Worm (Caenorhabditis elegans) whole organism, late embryonic: Measurements from ENCODE around the gene let-754.
A peak's percentile ranks its signal among the peaks of the same experiment; 100 is the strongest.

ENCODE experiments used
- C08G9.2 ChIP-seq: sonication (generic microtip); optimal IDR thresholded peaks from 2 replicates; lab custom pipeline; 2016; ENCODE audit warnings: mild to moderate bottlenecking, missing genetic modification characterization, moderate library complexity, missing compliant biosample characterization
- C38D4.7 ChIP-seq: fragments of 200-800 bp; sonication (Bioruptor generic); optimal IDR thresholded peaks from 2 replicates; lab custom pipeline; 2018; ENCODE audit warnings: mild to moderate bottlenecking, missing genetic modification characterization, moderate library complexity, missing compliant biosample characterization
- F13H6.1 ChIP-seq: sonication (generic microtip); optimal IDR thresholded peaks from 2 replicates; lab custom pipeline; 2016; ENCODE audit warnings: missing genetic modification characterization, missing compliant biosample characterization
- T23F11.4 ChIP-seq: fragments of 200-800 bp; sonication (Bioruptor generic); optimal IDR thresholded peaks from 2 replicates; lab custom pipeline; 2018; ENCODE audit warnings: mild to moderate bottlenecking, missing genetic modification characterization, missing compliant biosample characterization
- ahr-1 ChIP-seq: sonication (generic microtip); optimal IDR thresholded peaks from 2 replicates; lab custom pipeline; 2016; ENCODE audit warnings: missing genetic modification characterization, missing compliant biosample characterization
- ceh-14 ChIP-seq: sonication (generic microtip); optimal IDR thresholded peaks from 2 replicates; lab custom pipeline; 2016; ENCODE audit warnings: missing genotype, missing genetic modification characterization, missing compliant biosample characterization
- ceh-22 ChIP-seq: sonication (generic microtip); optimal IDR thresholded peaks from 2 replicates; lab custom pipeline; 2017; ENCODE audit warnings: missing biosample characterization, missing genetic modification characterization
- ceh-24 ChIP-seq: sonication (generic microtip); optimal IDR thresholded peaks from 2 replicates; lab custom pipeline; 2016; ENCODE audit warnings: mild to moderate bottlenecking, missing genetic modification characterization, missing compliant biosample characterization
- ceh-30 ChIP-seq: fragments of 150-350 bp; optimal IDR thresholded peaks from 2 replicates; lab custom pipeline; 2014; ENCODE audit warnings: missing biosample characterization, missing genetic modification characterization
- ceh-34 ChIP-seq: sonication (generic microtip); optimal IDR thresholded peaks from 2 replicates; lab custom pipeline; 2016; ENCODE audit warnings: mild to moderate bottlenecking, missing genetic modification characterization, missing compliant biosample characterization
- che-1 ChIP-seq: sonication (generic microtip); optimal IDR thresholded peaks from 2 replicates; lab custom pipeline; 2016; ENCODE audit warnings: mild to moderate bottlenecking, missing genetic modification characterization, missing compliant biosample characterization
- dmd-4 ChIP-seq: sonication (generic microtip); optimal IDR thresholded peaks from 2 replicates; lab custom pipeline; 2016; ENCODE audit warnings: borderline replicate concordance, missing genetic modification characterization, missing compliant biosample characterization
- elt-2 ChIP-seq: sonication (generic microtip); optimal IDR thresholded peaks from 2 replicates; lab custom pipeline; 2016; ENCODE audit warnings: missing genetic modification reagents, missing genetic modification characterization, missing compliant biosample characterization
- elt-4 ChIP-seq: sonication (generic microtip); optimal IDR thresholded peaks from 2 replicates; lab custom pipeline; 2016; ENCODE audit warnings: missing genetic modification characterization, missing compliant biosample characterization
- eyg-1 ChIP-seq: sonication (generic microtip); optimal IDR thresholded peaks from 2 replicates; lab custom pipeline; 2016; ENCODE audit warnings: missing genotype, missing genetic modification characterization, missing compliant biosample characterization
- fax-1 ChIP-seq: sonication (generic microtip); optimal IDR thresholded peaks from 2 replicates; lab custom pipeline; 2016; ENCODE audit warnings: missing genotype, missing genetic modification characterization, missing compliant biosample characterization
- fkh-10 ChIP-seq: fragments of 150-350 bp; optimal IDR thresholded peaks from 2 replicates; lab custom pipeline; 2014; ENCODE audit warnings: missing biosample characterization, missing genetic modification reagents, missing genetic modification characterization
- fkh-6 ChIP-seq: sonication (generic microtip); optimal IDR thresholded peaks from 2 replicates; lab custom pipeline; 2016; ENCODE audit warnings: missing genetic modification characterization, missing compliant biosample characterization
- gmeb-2 ChIP-seq: sonication (generic microtip); optimal IDR thresholded peaks from 2 replicates; lab custom pipeline; 2016; ENCODE audit warnings: missing genetic modification characterization, inconsistent platforms, missing compliant biosample characterization
- hlh-15 ChIP-seq: sonication (generic microtip); optimal IDR thresholded peaks from 2 replicates; lab custom pipeline; 2016; ENCODE audit warnings: missing genetic modification characterization, missing compliant biosample characterization
- hlh-30 ChIP-seq: sonication (generic microtip); optimal IDR thresholded peaks from 2 replicates; lab custom pipeline; 2017; ENCODE audit warnings: antibody characterized with exemption, missing genetic modification characterization, missing compliant biosample characterization; ENCODE audit not compliant: insufficient read depth
- hlh-6 ChIP-seq: sonication (generic microtip); optimal IDR thresholded peaks from 2 replicates; lab custom pipeline; 2016; ENCODE audit warnings: missing genotype, missing genetic modification characterization, missing compliant biosample characterization
- lim-6 ChIP-seq: sonication (generic microtip); optimal IDR thresholded peaks from 2 replicates; lab custom pipeline; 2016; ENCODE audit warnings: missing genetic modification characterization, missing compliant biosample characterization
- lin-11 ChIP-seq: fragments of 200-800 bp; sonication (Bioruptor generic); optimal IDR thresholded peaks from 2 replicates; lab custom pipeline; 2018; ENCODE audit warnings: mild to moderate bottlenecking, missing genetic modification characterization, missing compliant biosample characterization
- madf-2 ChIP-seq: sonication (generic microtip); optimal IDR thresholded peaks from 2 replicates; lab custom pipeline; 2017; ENCODE audit warnings: missing genetic modification characterization, missing compliant biosample characterization
- nhr-11 ChIP-seq: fragments of 150-350 bp; optimal IDR thresholded peaks from 2 replicates; lab custom pipeline; 2014; ENCODE audit warnings: missing biosample characterization, missing genetic modification characterization
- odd-2 ChIP-seq: sonication (generic microtip); optimal IDR thresholded peaks from 2 replicates; lab custom pipeline; 2017; ENCODE audit warnings: antibody characterized with exemption, mild to moderate bottlenecking, missing genetic modification characterization, missing compliant biosample characterization
- pat-9 ChIP-seq: fragments of 200-800 bp; sonication (Bioruptor generic); optimal IDR thresholded peaks from 2 replicates; lab custom pipeline; 2018; ENCODE audit warnings: mild to moderate bottlenecking, missing genetic modification characterization, moderate library complexity, missing compliant biosample characterization
- pax-1 ChIP-seq: fragments of 150-350 bp; optimal IDR thresholded peaks from 2 replicates; lab custom pipeline; 2014; ENCODE audit warnings: missing biosample characterization, missing genetic modification characterization
- pha-2 ChIP-seq: sonication (generic microtip); optimal IDR thresholded peaks from 2 replicates; lab custom pipeline; 2017; ENCODE audit warnings: mild to moderate bottlenecking, missing genetic modification characterization, missing compliant biosample characterization
- pha-4 ChIP-seq: fragments of 150-350 bp; optimal IDR thresholded peaks from 2 replicates; lab custom pipeline; 2018; ENCODE audit warnings: missing biosample characterization, missing genetic modification reagents, missing genetic modification characterization
- pqm-1 ChIP-seq: sonication (generic microtip); optimal IDR thresholded peaks from 2 replicates; lab custom pipeline; 2016; ENCODE audit warnings: missing genetic modification characterization, missing compliant biosample characterization
- ref-2 ChIP-seq: sonication (generic microtip); optimal IDR thresholded peaks from 2 replicates; lab custom pipeline; 2016; ENCODE audit warnings: missing genetic modification characterization, missing compliant biosample characterization
- rnt-1 ChIP-seq: sonication (generic microtip); optimal IDR thresholded peaks from 2 replicates; lab custom pipeline; 2016; ENCODE audit warnings: missing genetic modification characterization, missing compliant biosample characterization
- sdc-2 ChIP-seq: sonication (generic microtip); optimal IDR thresholded peaks from 2 replicates; lab custom pipeline; 2016; ENCODE audit warnings: missing genotype, missing genetic modification characterization, missing compliant biosample characterization
- sox-4 ChIP-seq: sonication (generic microtip); optimal IDR thresholded peaks from 2 replicates; lab custom pipeline; 2017; ENCODE audit warnings: mild to moderate bottlenecking, missing genetic modification characterization, inconsistent platforms, missing compliant biosample characterization
- syd-9 ChIP-seq: sonication (generic microtip); optimal IDR thresholded peaks from 2 replicates; lab custom pipeline; 2016; ENCODE audit warnings: mild to moderate bottlenecking, missing genetic modification characterization, moderate library complexity, missing compliant biosample characterization
- tbx-7 ChIP-seq: sonication (generic microtip); optimal IDR thresholded peaks from 2 replicates; lab custom pipeline; 2016; ENCODE audit warnings: missing genotype, missing genetic modification characterization, missing compliant biosample characterization
- unc-55 ChIP-seq: sonication (generic microtip); optimal IDR thresholded peaks from 2 replicates; lab custom pipeline; 2017; ENCODE audit warnings: missing biosample characterization, missing genetic modification reagents, missing genetic modification characterization
- ztf-16 ChIP-seq: sonication (generic microtip); optimal IDR thresholded peaks from 2 replicates; lab custom pipeline; 2017; ENCODE audit warnings: missing genetic modification characterization, missing compliant biosample characterization

The let-754 gene

ce11 chrIII:7909263-7909662 is 43.8 kb downstream of the let-754 start, which contains the start of gene ZK688.1:
Gene ZK688.1, plus strand, starts transcription at chrIII:7909563.
- no peak for TF ChIP-seq elt-2 (tag; lab: Kevin White, UChicago)
- TF ChIP-seq odd-2 (tag; lab: Kevin White, UChicago), result no peak
- TF ChIP-seq T23F11.4 (GFP tag; lab: Kevin White, UChicago), result no peak
- TF ChIP-seq sdc-2 (tag; lab: Kevin White, UChicago), result no peak
- no peak for TF ChIP-seq nhr-11
- TF ChIP-seq eyg-1 (tag; lab: Kevin White, UChicago), result no peak
- no peak for TF ChIP-seq ref-2
- TF ChIP-seq ceh-34 (tag; lab: Kevin White, UChicago), result no peak
- TF ChIP-seq pha-4, result no peak
- no peak for TF ChIP-seq elt-4
- TF ChIP-seq dmd-4, result no peak
- TF ChIP-seq ceh-30 (tag; lab: Kevin White, UChicago), result no peak
- TF ChIP-seq fkh-10, result no peak
- no peak for TF ChIP-seq sox-4 (tag; lab: Kevin White, UChicago)
- TF ChIP-seq ahr-1 (tag; lab: Kevin White, UChicago), result no peak

ce11 chrIII:7907515-7907914 is 45.6 kb downstream of the let-754 start, which contains the start of gene pcp-5:
Gene pcp-5, minus strand, starts transcription at chrIII:7907615.
- TF ChIP-seq unc-55 (GFP tag; lab: Kevin White, UChicago) (peak; percentile 6), ztf-16 (tag; lab: Kevin White, UChicago) (no peak), elt-4 (no peak), fax-1 (tag; lab: Kevin White, UChicago) (no peak), rnt-1 (tag; lab: Kevin White, UChicago) (no peak)

ce11 chrIII:7903427-7903826 is 49.7 kb downstream of the let-754 start:
- TF ChIP-seq ceh-30 (tag; lab: Kevin White, UChicago), result no peak
- TF ChIP-seq T23F11.4 (GFP tag; lab: Kevin White, UChicago), result no peak
- TF ChIP-seq nhr-11, result no peak
- TF ChIP-seq hlh-6, result no peak
- TF ChIP-seq lim-6 (tag; lab: Kevin White, UChicago), result no peak
- no peak for TF ChIP-seq che-1 (tag; lab: Kevin White, UChicago)
- no peak for TF ChIP-seq F13H6.1 (tag; lab: Kevin White, UChicago)
- TF ChIP-seq pha-2 (tag; lab: Kevin White, UChicago), result no peak
- no peak for TF ChIP-seq madf-2 (tag; lab: Kevin White, UChicago)
- TF ChIP-seq syd-9, result no peak
- no peak for TF ChIP-seq fkh-10
- TF ChIP-seq hlh-15, result no peak
- TF ChIP-seq ceh-22 (tag; lab: Kevin White, UChicago), result no peak
- TF ChIP-seq ceh-34 (tag; lab: Kevin White, UChicago), result no peak
- no peak for TF ChIP-seq pat-9 (tag; lab: Kevin White, UChicago)
- no peak for TF ChIP-seq ceh-14 (tag; lab: Kevin White, UChicago)
- TF ChIP-seq hlh-30 (tag; lab: Kevin White, UChicago), result no peak
- no peak for TF ChIP-seq ref-2

DNA sequence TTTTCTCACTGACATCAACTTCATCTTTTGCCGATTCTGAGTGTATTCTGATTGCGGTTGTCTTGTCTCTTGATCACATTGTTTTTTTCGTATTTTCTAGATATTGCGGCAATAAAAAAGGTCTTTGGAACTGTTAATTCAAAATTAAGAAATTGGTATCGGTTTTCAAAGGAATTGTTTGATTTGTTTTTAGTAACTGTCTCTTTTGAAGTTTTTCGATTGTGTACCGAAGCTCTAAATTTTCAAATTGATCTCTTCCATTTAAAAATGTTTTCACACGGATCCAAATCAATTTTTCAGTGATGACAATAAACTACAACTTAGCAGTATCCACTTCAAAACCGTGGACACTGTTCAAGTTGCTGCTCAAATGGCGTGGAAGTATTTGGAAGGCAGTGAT is 52.4 kb downstream of the let-754 start, which contains the start of gene best-24:
best-24 (plus strand) TSS at position 301 of the 400 bp plus-strand sequence.
- TF ChIP-seq elt-2 (tag; lab: Kevin White, UChicago) (no peak), unc-55 (GFP tag; lab: Kevin White, UChicago) (no peak), ceh-24 (tag; lab: Kevin White, UChicago) (no peak), fkh-6 (tag; lab: Kevin White, UChicago) (no peak), dmd-4 (no peak), hlh-15 (no peak), tbx-7 (no peak), pax-1 (no peak), C08G9.2 (tag; lab: Kevin White, UChicago) (no peak), pqm-1 (tag; lab: Kevin White, UChicago) (no peak), gmeb-2 (tag; lab: Kevin White, UChicago) (no peak), rnt-1 (tag; lab: Kevin White, UChicago) (no peak), lin-11 (tag; lab: Kevin White, UChicago) (no peak), C38D4.7 (GFP tag; lab: Kevin White, UChicago) (no peak), odd-2 (tag; lab: Kevin White, UChicago) (no peak)
